Worm (Caenorhabditis elegans) whole organism, L1 larva: ENCODE data around the gene B0334.5.

Experiments
- aly-2 ChIP-seq: fragments of 150-350 bp; optimal IDR thresholded peaks from 2 replicates; lab custom pipeline; 2014; ENCODE audit warnings: missing biosample characterization, missing genetic modification characterization
- blmp-1 ChIP-seq: fragments of 150-350 bp; optimal IDR thresholded peaks from 2 replicates; lab custom pipeline; 2014; ENCODE audit warnings: missing biosample characterization, missing genetic modification characterization
- egl-27 ChIP-seq, 2 experiments: fragments of 150-350 bp in 1 of 2; sonication (generic microtip); optimal IDR thresholded peaks; 3 replicates each; lab custom pipeline; 2017 to 2018; ENCODE audit warnings: missing biosample characterization in 2 of 2, missing genetic modification characterization in 2 of 2, missing genetic modification reagents in 2 of 2
- elt-2 ChIP-seq: sonication (generic microtip); optimal IDR thresholded peaks from 2 replicates; lab custom pipeline; 2016; ENCODE audit warnings: missing genetic modification characterization, mild to moderate bottlenecking, inconsistent platforms, missing compliant biosample characterization, missing genetic modification reagents
- elt-3 ChIP-seq, 6 experiments: fragments of 150-350 bp in 1 of 6; sonication (generic microtip); optimal IDR thresholded peaks; 2 replicates each; lab custom pipeline; 2017 to 2018; ENCODE audit warnings: missing biosample characterization in 6 of 6, missing genetic modification characterization in 6 of 6, inconsistent platforms in 1 of 6
- fos-1 ChIP-seq: fragments of 150-350 bp; optimal IDR thresholded peaks from 2 replicates; lab custom pipeline; 2014; ENCODE audit warnings: missing biosample characterization, missing genetic modification characterization
- hlh-4 ChIP-seq: sonication (generic microtip); optimal IDR thresholded peaks from 2 replicates; lab custom pipeline; 2016; ENCODE audit warnings: mild to moderate bottlenecking, missing genetic modification characterization, missing compliant biosample characterization
- isw-1 ChIP-seq: fragments of 200-800 bp; sonication (Bioruptor generic); IDR thresholded peaks from 2 replicates; pipeline ENCODE4 v1.3.6; 2022; ENCODE audit warnings: missing genetic modification characterization, missing compliant biosample characterization
- lin-15B ChIP-seq: fragments of 150-350 bp; sonication (generic microtip); optimal IDR thresholded peaks from 3 replicates; lab custom pipeline; 2014; ENCODE audit warnings: missing biosample characterization, missing genetic modification characterization
- nhr-11 ChIP-seq: fragments of 150-350 bp; optimal IDR thresholded peaks from 2 replicates; lab custom pipeline; 2014; ENCODE audit warnings: missing biosample characterization, missing genetic modification characterization
- nhr-237 ChIP-seq: fragments of 150-350 bp; optimal IDR thresholded peaks from 2 replicates; lab custom pipeline; 2014; ENCODE audit warnings: missing biosample characterization, missing genetic modification characterization
- pax-3 ChIP-seq: fragments of 200-800 bp; sonication (Bioruptor generic); optimal IDR thresholded peaks from 2 replicates; lab custom pipeline; 2018; ENCODE audit warnings: mild to moderate bottlenecking, missing genetic modification characterization, moderate library complexity, missing compliant biosample characterization
- pqm-1 ChIP-seq: sonication (generic microtip); optimal IDR thresholded peaks from 3 replicates; lab custom pipeline; 2017; ENCODE audit warnings: missing biosample characterization, missing genetic modification characterization
- vab-15 ChIP-seq: sonication (generic microtip); optimal IDR thresholded peaks from 2 replicates; lab custom pipeline; 2017; ENCODE audit warnings: missing genotype, mild to moderate bottlenecking, missing genetic modification characterization, missing compliant biosample characterization

ce11 chrII:11471916-11472315 is 25.5 kb upstream of the B0334.5 start, which contains the start of gene mfn-1:
- no peak for TF ChIP-seq elt-2 (tag; lab: Kevin White, UChicago)
- TF ChIP-seq nhr-11 (tag; lab: Kevin White, UChicago): no peak
- TF ChIP-seq pax-3: no peak
- no peak for TF ChIP-seq isw-1 (GFP tag; lab: Robert Waterston, UW)
- TF ChIP-seq fos-1 (tag; lab: Kevin White, UChicago): no peak
- no peak for TF ChIP-seq hlh-4 (tag; lab: Kevin White, UChicago)
- TF ChIP-seq elt-3 (tag; optimal IDR thresholded peaks at IDR 0.05; lab: Kevin White, UChicago): no peak
- no peak for TF ChIP-seq aly-2
- no peak for TF ChIP-seq blmp-1
- no peak for TF ChIP-seq nhr-237 (tag; lab: Kevin White, UChicago)
- TF ChIP-seq egl-27 (tag; optimal IDR thresholded peaks at IDR 0.05; lab: Kevin White, UChicago): no peak
- no peak for TF ChIP-seq lin-15B (tag; lab: Kevin White, UChicago)
- no peak for TF ChIP-seq pqm-1 (tag; lab: Kevin White, UChicago)
- no peak for TF ChIP-seq vab-15 (tag; lab: Kevin White, UChicago)
